Fruit fly (Drosophila melanogaster) whole organism, embryonic: Measurements from ENCODE around the gene mora.
A peak's percentile ranks its signal among the peaks of the same experiment; 100 is the strongest.

Experiments
- Adf1 ChIP-seq: fragments of 200-800 bp; sonication (Bioruptor generic); IDR thresholded peaks from 2 replicates; pipeline ENCODE4 v1.3.6; 2022; ENCODE audit warnings: missing biosample characterization, missing genetic modification characterization
- Atf3 ChIP-seq: fragments of 200-800 bp; sonication (Bioruptor generic); optimal IDR thresholded peaks from 3 replicates; lab custom pipeline; 2016; ENCODE audit warnings: missing biosample characterization, missing genetic modification characterization
- Atf6 ChIP-seq: fragments of 200-800 bp; sonication (Bioruptor generic); IDR thresholded peaks from 2 replicates; pipeline ENCODE4 v1.3.6; 2022; ENCODE audit warnings: missing biosample characterization, missing genetic modification characterization
- CG10274 ChIP-seq: fragments of 200-800 bp; sonication (Bioruptor generic); optimal IDR thresholded peaks from 3 replicates; lab custom pipeline; 2017; ENCODE audit warnings: missing biosample characterization, mild to moderate bottlenecking, missing genetic modification characterization
- CG10654 ChIP-seq: fragments of 200-800 bp; sonication (Bioruptor generic); optimal IDR thresholded peaks from 2 replicates; lab custom pipeline; 2016; ENCODE audit warnings: missing biosample characterization, missing genetic modification characterization
- CG11695 ChIP-seq: fragments of 200-800 bp; sonication (Bioruptor generic); IDR thresholded peaks from 3 replicates; pipeline ENCODE4 v1.3.6; 2022; ENCODE audit warnings: missing biosample characterization, missing genetic modification characterization
- CG13624 ChIP-seq: fragments of 200-800 bp; sonication (Bioruptor generic); optimal IDR thresholded peaks from 2 replicates; lab custom pipeline; 2016; ENCODE audit warnings: missing biosample characterization, missing genetic modification characterization
- CG13894 ChIP-seq: fragments of 200-800 bp; sonication (Bioruptor generic); optimal IDR thresholded peaks from 3 replicates; lab custom pipeline; 2018; ENCODE audit warnings: missing biosample characterization, mild to moderate bottlenecking, missing genetic modification characterization, moderate library complexity
- CG14050 ChIP-seq: fragments of 200-800 bp; sonication (Bioruptor generic); IDR thresholded peaks from 3 replicates; pipeline ENCODE4 v1.3.6; 2022; ENCODE audit warnings: missing biosample characterization, missing genetic modification characterization
- CG14710 ChIP-seq: fragments of 200-800 bp; sonication (Bioruptor generic); optimal IDR thresholded peaks from 3 replicates; lab custom pipeline; 2019; ENCODE audit warnings: missing biosample characterization, mild to moderate bottlenecking, missing genetic modification characterization, moderate library complexity
- CG14860 ChIP-seq: fragments of 200-800 bp; sonication (Bioruptor generic); IDR thresholded peaks from 3 replicates; pipeline ENCODE4 v1.3.6; 2022; ENCODE audit warnings: missing biosample characterization, missing genetic modification characterization; ENCODE audit not compliant: partially characterized antibody
- CG15011 ChIP-seq: fragments of 200-800 bp; sonication (Bioruptor generic); optimal IDR thresholded peaks from 3 replicates; lab custom pipeline; 2018; ENCODE audit warnings: missing biosample characterization, mild to moderate bottlenecking, missing genetic modification characterization
- CG15073 ChIP-seq: fragments of 200-800 bp; sonication (Bioruptor generic); optimal IDR thresholded peaks from 2 replicates; lab custom pipeline; 2016; ENCODE audit warnings: missing biosample characterization, missing genetic modification characterization
- CG15479 ChIP-seq: fragments of 200-800 bp; sonication (Bioruptor generic); optimal IDR thresholded peaks from 3 replicates; lab custom pipeline; 2019; ENCODE audit warnings: missing biosample characterization, mild to moderate bottlenecking, missing genetic modification characterization, moderate library complexity
- CG15601 ChIP-seq: fragments of 200-800 bp; sonication (Bioruptor generic); optimal IDR thresholded peaks from 3 replicates; lab custom pipeline; 2019; ENCODE audit warnings: missing biosample characterization, mild to moderate bottlenecking, missing genetic modification characterization, moderate library complexity
- CG17359 ChIP-seq: fragments of 200-800 bp; sonication (Bioruptor generic); optimal IDR thresholded peaks from 3 replicates; lab custom pipeline; 2018; ENCODE audit warnings: missing biosample characterization, mild to moderate bottlenecking, missing genetic modification characterization, moderate library complexity
- CG17385 ChIP-seq: fragments of 200-800 bp; sonication (Bioruptor generic); optimal IDR thresholded peaks from 3 replicates; lab custom pipeline; 2018; ENCODE audit warnings: missing biosample characterization, mild to moderate bottlenecking, missing genetic modification characterization
- CG2116 ChIP-seq: fragments of 200-800 bp; sonication (Bioruptor generic); optimal IDR thresholded peaks from 3 replicates; lab custom pipeline; 2018; ENCODE audit warnings: missing biosample characterization, mild to moderate bottlenecking, missing genetic modification characterization
- CG3065 ChIP-seq: fragments of 200-800 bp; sonication (Bioruptor generic); optimal IDR thresholded peaks from 2 replicates; lab custom pipeline; 2016; ENCODE audit warnings: missing biosample characterization, missing genetic modification characterization
- CG32772 ChIP-seq: fragments of 200-800 bp; sonication (Bioruptor generic); IDR thresholded peaks from 2 replicates; pipeline ENCODE4 v1.3.6; 2022; ENCODE audit warnings: missing biosample characterization, missing genetic modification characterization
- CG4282 ChIP-seq: fragments of 200-800 bp; sonication (Bioruptor generic); optimal IDR thresholded peaks from 2 replicates; lab custom pipeline; 2016; ENCODE audit warnings: missing biosample characterization, missing genetic modification characterization
- CG6272 ChIP-seq: fragments of 200-800 bp; sonication (Bioruptor generic); IDR thresholded peaks from 2 replicates; pipeline ENCODE4 v1.3.6; 2022; ENCODE audit warnings: missing biosample characterization, missing genetic modification characterization
- CG8924 ChIP-seq: fragments of 200-800 bp; optimal IDR thresholded peaks from 3 replicates; lab custom pipeline; 2019; ENCODE audit warnings: missing biosample characterization, mild to moderate bottlenecking, missing genetic modification characterization, moderate library complexity
- CG8944 ChIP-seq: fragments of 200-800 bp; sonication (Bioruptor generic); optimal IDR thresholded peaks from 3 replicates; lab custom pipeline; 2016; ENCODE audit warnings: missing biosample characterization, missing genetic modification characterization
- Dp ChIP-seq: fragments of 200-800 bp; sonication (Bioruptor generic); optimal IDR thresholded peaks from 2 replicates; lab custom pipeline; 2018; ENCODE audit warnings: missing biosample characterization, mild to moderate bottlenecking, missing genetic modification characterization, moderate library complexity
- Ets97D ChIP-seq: fragments of 200-800 bp; sonication (Bioruptor generic); optimal IDR thresholded peaks from 3 replicates; lab custom pipeline; 2016; ENCODE audit warnings: missing biosample characterization, missing genetic modification characterization
- HmgZ ChIP-seq: fragments of 200-800 bp; sonication (Bioruptor generic); optimal IDR thresholded peaks from 2 replicates; lab custom pipeline; 2018; ENCODE audit warnings: missing biosample characterization, mild to moderate bottlenecking, missing genetic modification characterization
- Nf-YA ChIP-seq: fragments of 200-800 bp; sonication (Bioruptor generic); IDR thresholded peaks from 2 replicates; pipeline ENCODE4 v1.3.6; 2022; ENCODE audit warnings: missing biosample characterization, missing genetic modification characterization
- Oli ChIP-seq: fragments of 200-800 bp; sonication (Bioruptor generic); optimal IDR thresholded peaks from 2 replicates; lab custom pipeline; 2018; ENCODE audit warnings: missing biosample characterization, mild to moderate bottlenecking, missing genetic modification characterization, moderate library complexity
- Pdp1 ChIP-seq, 2 experiments: fragments of 200-800 bp; sonication (Bioruptor generic); optimal IDR thresholded peaks; 3 replicates each; lab custom pipeline; 2016; ENCODE audit warnings: missing biosample characterization in 2 of 2, missing genetic modification characterization in 2 of 2, mild to moderate bottlenecking in 1 of 2, moderate library complexity in 1 of 2
- TFAM ChIP-seq: fragments of 200-800 bp; sonication (Bioruptor generic); optimal IDR thresholded peaks from 2 replicates; lab custom pipeline; 2017; ENCODE audit warnings: missing biosample characterization, missing genetic modification characterization, inconsistent platforms
- Tbp ChIP-seq: fragments of >200 bp; optimal IDR thresholded peaks from 2 replicates; lab custom pipeline; 2018; ENCODE audit warnings: missing biosample characterization, missing genetic modification characterization
- Trl ChIP-seq, 3 experiments: fragments of >200 bp in 2 of 3; fragments of 200-800 bp in 1 of 3; sonication (Bioruptor generic) in 1 of 3; optimal IDR thresholded peaks; 2 replicates in 1 of 3; 3 replicates in 2 of 3; lab custom pipeline; 2016 to 2017; ENCODE audit warnings: missing biosample characterization in 1 of 3, missing genetic modification characterization in 1 of 3
- bab2 ChIP-seq: fragments of 200-800 bp; sonication (Bioruptor generic); optimal IDR thresholded peaks from 2 replicates; lab custom pipeline; 2016; ENCODE audit warnings: missing biosample characterization, missing genetic modification characterization
- bigmax ChIP-seq: fragments of 200-800 bp; sonication (Bioruptor generic); optimal IDR thresholded peaks from 2 replicates; lab custom pipeline; 2018; ENCODE audit warnings: missing biosample characterization, mild to moderate bottlenecking, missing genetic modification characterization
- cas ChIP-seq: fragments of 200-800 bp; sonication (Bioruptor generic); IDR thresholded peaks from 2 replicates; pipeline ENCODE4 v1.3.6; 2022; ENCODE audit warnings: missing biosample characterization, missing genetic modification characterization
- ci ChIP-seq: fragments of 200-800 bp; sonication (Bioruptor generic); IDR thresholded peaks from 3 replicates; pipeline ENCODE4 v1.3.6; 2022; ENCODE audit warnings: missing biosample characterization, missing genetic modification characterization
- esg ChIP-seq: fragments of 200-800 bp; sonication (Bioruptor generic); conservative IDR thresholded peaks from 2 replicates; pipeline ENCODE4 v1.3.6; 2022; ENCODE audit warnings: missing biosample characterization, missing genetic modification characterization
- gsb ChIP-seq: fragments of 200-800 bp; sonication (Bioruptor generic); IDR thresholded peaks from 2 replicates; pipeline ENCODE4 v1.3.6; 2022; ENCODE audit warnings: missing biosample characterization, missing genetic modification characterization
- hth ChIP-seq: fragments of >200 bp; optimal IDR thresholded peaks from 2 replicates; lab custom pipeline; 2017; ENCODE audit warnings: inconsistent platforms
- insv ChIP-seq, 2 experiments: fragments of 200-800 bp; sonication (Bioruptor generic); optimal IDR thresholded peaks; 3 replicates each; lab custom pipeline; 2016 to 2018; ENCODE audit warnings: missing biosample characterization in 2 of 2, missing genetic modification characterization in 2 of 2
- kni ChIP-seq: fragments of 200-800 bp; sonication (Bioruptor generic); optimal IDR thresholded peaks from 3 replicates; lab custom pipeline; 2017; ENCODE audit warnings: mild to moderate bottlenecking, missing biosample characterization, missing genetic modification reagents, missing genetic modification characterization
- lbe ChIP-seq: fragments of 200-800 bp; sonication (Bioruptor generic); optimal IDR thresholded peaks from 2 replicates; lab custom pipeline; 2016; ENCODE audit warnings: missing biosample characterization, mild to moderate bottlenecking, missing genetic modification characterization
- maf-S ChIP-seq: fragments of 200-800 bp; sonication (Bioruptor generic); optimal IDR thresholded peaks from 2 replicates; lab custom pipeline; 2016; ENCODE audit warnings: missing biosample characterization, missing genetic modification characterization
- nerfin-2 ChIP-seq: fragments of 200-800 bp; sonication (Bioruptor generic); IDR thresholded peaks from 2 replicates; pipeline ENCODE4 v1.3.6; 2022; ENCODE audit warnings: missing biosample characterization, missing genetic modification characterization; ENCODE audit not compliant: partially characterized antibody
- scrt ChIP-seq: fragments of 200-800 bp; sonication (Bioruptor generic); optimal IDR thresholded peaks from 2 replicates; lab custom pipeline; 2018; ENCODE audit warnings: missing biosample characterization, mild to moderate bottlenecking, missing genetic modification characterization, moderate library complexity
- sens-2 ChIP-seq: fragments of 200-800 bp; sonication (Bioruptor generic); IDR thresholded peaks from 2 replicates; pipeline ENCODE4 v1.3.6; 2022; ENCODE audit warnings: missing biosample characterization, missing genetic modification characterization
- sima ChIP-seq: fragments of 200-800 bp; sonication (Bioruptor generic); optimal IDR thresholded peaks from 2 replicates; lab custom pipeline; 2016; ENCODE audit warnings: missing biosample characterization, missing genetic modification characterization
- trh ChIP-seq: fragments of 200-800 bp; sonication (Bioruptor generic); optimal IDR thresholded peaks from 2 replicates; lab custom pipeline; 2016; ENCODE audit warnings: missing biosample characterization, missing genetic modification characterization
- zen ChIP-seq: fragments of 200-800 bp; sonication (Bioruptor generic); optimal IDR thresholded peaks from 3 replicates; lab custom pipeline; 2018; ENCODE audit warnings: missing biosample characterization, mild to moderate bottlenecking, missing genetic modification characterization, moderate library complexity
- zf30C ChIP-seq: fragments of 200-800 bp; sonication (Bioruptor generic); optimal IDR thresholded peaks from 3 replicates; lab custom pipeline; 2018; ENCODE audit warnings: missing biosample characterization, mild to moderate bottlenecking, missing genetic modification characterization

Gene mora

dm6 chr3R:24163556-24164022 lies 22.6 kb upstream of the mora start, which contains the start of gene Apc2 (continued):
- TF ChIP-seq scrt (GFP tag; lab: Kevin White, UChicago): peak; percentile 36
- peak; percentile 54 for TF ChIP-seq CG17385
- no peak for TF ChIP-seq insv (GFP tag; optimal IDR thresholded peaks at IDR 0.05; lab: Kevin White, UChicago)
- no peak for TF ChIP-seq bigmax (GFP tag; lab: Kevin White, UChicago)
- TF ChIP-seq CG10274 (GFP tag; lab: Kevin White, UChicago): no peak
- no peak for TF ChIP-seq CG3065 (GFP tag; lab: Kevin White, UChicago)
- TF ChIP-seq esg (GFP tag; lab: Robert Waterston, UW): peak; percentile 72
- TF ChIP-seq Adf1 (GFP tag; lab: Robert Waterston, UW): no peak
- TF ChIP-seq Ets97D (GFP tag; lab: Kevin White, UChicago): peak; percentile 8
- no peak for TF ChIP-seq zf30C (GFP tag; lab: Kevin White, UChicago)
- TF ChIP-seq lbe (GFP tag; lab: Kevin White, UChicago): peak; percentile 14
- no peak for TF ChIP-seq sens-2
- TF ChIP-seq CG15073 (GFP tag; lab: Kevin White, UChicago): no peak
- peak; percentile 58 for TF ChIP-seq CG17359 (tag; lab: Kevin White, UChicago)
- TF ChIP-seq CG15601 (tag; lab: Kevin White, UChicago): peak; percentile 47
- no peak for TF ChIP-seq CG14860
- no peak for TF ChIP-seq Trl (optimal IDR thresholded peaks at IDR 0.05; lab: Kevin White, UChicago)
- TF ChIP-seq Trl (GFP tag; optimal IDR thresholded peaks at IDR 0.05; lab: Kevin White, UChicago): peak; percentile 16
- TF ChIP-seq trh: no peak
- TF ChIP-seq CG8924 (tag; lab: Kevin White, UChicago): peak; percentile 65
- no peak for TF ChIP-seq CG11695 (GFP tag; lab: Robert Waterston, UW)
- TF ChIP-seq CG6272: no peak
- no peak for TF ChIP-seq sima (GFP tag; lab: Kevin White, UChicago)
- peak; percentile 17 for TF ChIP-seq Dp (GFP tag; lab: Kevin White, UChicago)
- TF ChIP-seq Tbp (GFP tag; lab: Kevin White, UChicago): no peak
- peak; percentile 57 for TF ChIP-seq zen (tag; lab: Kevin White, UChicago)
- TF ChIP-seq Oli (tag; lab: Kevin White, UChicago): peak; percentile 57
- TF ChIP-seq kni: no peak
- TF ChIP-seq cas (GFP tag; lab: Robert Waterston, UW): no peak
- TF ChIP-seq gsb: no peak
- TF ChIP-seq maf-S (GFP tag; lab: Kevin White, UChicago): no peak
- TF ChIP-seq hth (lab: Kevin White, UChicago): no peak
- TF ChIP-seq CG8944: no peak
- peak; percentile 80 for TF ChIP-seq CG14710
- peak; percentile 35; the same call in 1 of the 2 replicates for TF ChIP-seq CG32772
- no peak for TF ChIP-seq CG13624
- no peak for TF ChIP-seq CG4282 (GFP tag; lab: Kevin White, UChicago)
- no peak for TF ChIP-seq CG15479 (GFP tag; lab: Kevin White, UChicago)
- no peak for TF ChIP-seq CG14050 (GFP tag; lab: Robert Waterston, UW)
- TF ChIP-seq CG13894: peak; percentile 52
- TF ChIP-seq HmgZ (tag; lab: Kevin White, UChicago): peak; percentile 35
- peak; percentile 14 for TF ChIP-seq CG15011 (GFP tag; lab: Kevin White, UChicago)
- peak; percentile 49 for TF ChIP-seq CG10654 (GFP tag; lab: Kevin White, UChicago)
- no peak for TF ChIP-seq TFAM (GFP tag; lab: Kevin White, UChicago)
- peak; percentile 49 for TF ChIP-seq bab2 (GFP tag; lab: Kevin White, UChicago)
- TF ChIP-seq Atf3 (GFP tag; lab: Kevin White, UChicago): no peak
- no peak for TF ChIP-seq Nf-YA (GFP tag; lab: Robert Waterston, UW)
- peak; percentile 64; the same call in 2 of the 3 replicates for TF ChIP-seq ci (GFP tag; lab: Robert Waterston, UW)
- no peak for TF ChIP-seq nerfin-2 (GFP tag; lab: Robert Waterston, UW)
- peak; percentile 58 for TF ChIP-seq CG2116
- peak; percentile 38 to 64 for TF ChIP-seq Pdp1 (GFP tag; optimal IDR thresholded peaks at IDR 0.05; lab: Kevin White, UChicago)
- peak; percentile 45; the same call in 1 of the 2 replicates for TF ChIP-seq Atf6 (GFP tag; lab: Robert Waterston, UW)
